Worm (Caenorhabditis elegans) whole organism, L1 larva: ENCODE measurements around the gene Y73B6BL.12.

ENCODE experiments used
- C16A3.4 ChIP-seq: fragments of 150-350 bp; optimal IDR thresholded peaks from 2 replicates; lab custom pipeline; 2014; ENCODE audit warnings: missing biosample characterization, missing genetic modification characterization
- C34B4.2 ChIP-seq: sonication (generic microtip); optimal IDR thresholded peaks from 2 replicates; lab custom pipeline; 2017; ENCODE audit warnings: mild to moderate bottlenecking, missing genetic modification characterization, missing compliant biosample characterization
- aha-1 ChIP-seq: fragments of 150-350 bp; optimal IDR thresholded peaks from 2 replicates; lab custom pipeline; 2014; ENCODE audit warnings: missing biosample characterization, missing genetic modification characterization
- alr-1 ChIP-seq: fragments of 200-800 bp; sonication (Bioruptor generic); optimal IDR thresholded peaks from 2 replicates; lab custom pipeline; 2018; ENCODE audit warnings: borderline replicate concordance, mild to moderate bottlenecking, missing genetic modification characterization, missing compliant biosample characterization
- ama-1 ChIP-seq: fragments of 150-350 bp; optimal IDR thresholded peaks from 2 replicates; lab custom pipeline; 2014
- ceh-63 ChIP-seq: fragments of 200-800 bp; sonication (Bioruptor generic); optimal IDR thresholded peaks from 2 replicates; lab custom pipeline; 2018; ENCODE audit warnings: mild to moderate bottlenecking, missing genetic modification characterization, missing compliant biosample characterization
- ceh-8 ChIP-seq: fragments of 200-800 bp; sonication (Bioruptor generic); optimal IDR thresholded peaks from 2 replicates; lab custom pipeline; 2018; ENCODE audit warnings: mild to moderate bottlenecking, missing genetic modification characterization, moderate library complexity, missing compliant biosample characterization
- ceh-82 ChIP-seq, 3 experiments: fragments of 150-350 bp in 1 of 3; sonication (generic microtip) in 2 of 3; optimal IDR thresholded peaks; 2 replicates each; lab custom pipeline; 2014 to 2017; ENCODE audit warnings: missing biosample characterization in 3 of 3, missing genetic modification characterization in 3 of 3
- elt-2 ChIP-seq: sonication (generic microtip); optimal IDR thresholded peaks from 2 replicates; lab custom pipeline; 2016; ENCODE audit warnings: missing genetic modification characterization, mild to moderate bottlenecking, inconsistent platforms, missing compliant biosample characterization, missing genetic modification reagents
- ets-5 ChIP-seq: fragments of 200-800 bp; sonication (Bioruptor generic); IDR thresholded peaks from 2 replicates; pipeline ENCODE4 v1.3.6; 2022; ENCODE audit warnings: missing genetic modification characterization, missing compliant biosample characterization
- grh-1 ChIP-seq: fragments of 200-800 bp; sonication (Bioruptor generic); IDR thresholded peaks from 2 replicates; pipeline ENCODE4 v1.3.6; 2022; ENCODE audit warnings: missing genetic modification reagents, missing genetic modification characterization, missing compliant biosample characterization
- hlh-17 ChIP-seq: fragments of 200-800 bp; sonication (Bioruptor generic); optimal IDR thresholded peaks from 2 replicates; lab custom pipeline; 2018; ENCODE audit warnings: missing genetic modification characterization, mild to moderate bottlenecking, missing compliant biosample characterization, moderate library complexity, borderline replicate concordance
- hlh-4 ChIP-seq: sonication (generic microtip); optimal IDR thresholded peaks from 2 replicates; lab custom pipeline; 2016; ENCODE audit warnings: mild to moderate bottlenecking, missing genetic modification characterization, missing compliant biosample characterization
- hpl-2 ChIP-seq: fragments of 150-350 bp; optimal IDR thresholded peaks from 2 replicates; lab custom pipeline; 2014; ENCODE audit warnings: missing biosample characterization, missing genetic modification reagents, missing genetic modification characterization
- irx-1 ChIP-seq: sonication (generic microtip); optimal IDR thresholded peaks from 2 replicates; lab custom pipeline; 2016; ENCODE audit warnings: missing genetic modification characterization, missing compliant biosample characterization
- jun-1 ChIP-seq: fragments of 150-350 bp; optimal IDR thresholded peaks from 2 replicates; lab custom pipeline; 2014; ENCODE audit warnings: missing biosample characterization, missing genetic modification reagents, missing genetic modification characterization
- lin-13 ChIP-seq: fragments of 150-350 bp; optimal IDR thresholded peaks from 2 replicates; lab custom pipeline; 2014; ENCODE audit warnings: missing biosample characterization, missing genetic modification reagents, missing genetic modification characterization
- lin-14 ChIP-seq: fragments of 200-800 bp; sonication (Bioruptor generic); optimal IDR thresholded peaks from 2 replicates; lab custom pipeline; 2018; ENCODE audit warnings: mild to moderate bottlenecking, missing genetic modification characterization, moderate library complexity, missing compliant biosample characterization
- lin-15B ChIP-seq: fragments of 150-350 bp; sonication (generic microtip); optimal IDR thresholded peaks from 3 replicates; lab custom pipeline; 2014; ENCODE audit warnings: missing biosample characterization, missing genetic modification characterization
- lin-35 ChIP-seq, 2 experiments: fragments of 150-350 bp; optimal IDR thresholded peaks; 2 replicates each; lab custom pipeline; 2014; ENCODE audit warnings: missing biosample characterization in 2 of 2, missing genetic modification characterization in 2 of 2, missing genetic modification reagents in 2 of 2
- lin-39 ChIP-seq: fragments of 150-350 bp; optimal IDR thresholded peaks from 2 replicates; lab custom pipeline; 2014; ENCODE audit warnings: missing biosample characterization, missing genetic modification reagents, missing genetic modification characterization
- lsy-2 ChIP-seq, 2 experiments: fragments of 150-350 bp; optimal IDR thresholded peaks; 2 replicates each; lab custom pipeline; 2014; ENCODE audit warnings: missing biosample characterization in 2 of 2, missing genetic modification characterization in 2 of 2
- mab-9 ChIP-seq: fragments of 200-800 bp; sonication (Bioruptor generic); IDR thresholded peaks from 2 replicates; pipeline ENCODE4 v1.3.6; 2022; ENCODE audit warnings: missing genetic modification reagents, missing genetic modification characterization, missing compliant biosample characterization
- mdl-1 ChIP-seq, 2 experiments: fragments of 150-350 bp; optimal IDR thresholded peaks; 2 replicates each; lab custom pipeline; 2014 to 2017; ENCODE audit warnings: missing biosample characterization in 2 of 2, missing genetic modification characterization in 2 of 2, inconsistent platforms in 1 of 2
- mep-1 ChIP-seq: fragments of 150-350 bp; optimal IDR thresholded peaks from 2 replicates; lab custom pipeline; 2014; ENCODE audit warnings: missing biosample characterization, missing genetic modification characterization
- nhr-12 ChIP-seq: sonication (generic microtip); optimal IDR thresholded peaks from 2 replicates; lab custom pipeline; 2017; ENCODE audit warnings: missing biosample characterization, missing genetic modification characterization
- nhr-19 ChIP-seq: fragments of 200-800 bp; sonication (Bioruptor generic); conservative IDR thresholded peaks from 2 replicates; pipeline ENCODE4 v1.3.6; 2022; ENCODE audit warnings: missing genetic modification characterization, missing compliant biosample characterization
- nhr-20 ChIP-seq: sonication (generic microtip); optimal IDR thresholded peaks from 2 replicates; lab custom pipeline; 2016; ENCODE audit warnings: mild to moderate bottlenecking, missing genetic modification characterization, missing compliant biosample characterization
- nhr-28 ChIP-seq: fragments of 150-350 bp; optimal IDR thresholded peaks from 2 replicates; lab custom pipeline; 2014; ENCODE audit warnings: missing biosample characterization, missing genetic modification characterization
- nhr-47 ChIP-seq: sonication (generic microtip); optimal IDR thresholded peaks from 2 replicates; lab custom pipeline; 2016; ENCODE audit warnings: mild to moderate bottlenecking, missing genetic modification characterization, moderate library complexity, missing compliant biosample characterization
- nhr-71 ChIP-seq: sonication (generic microtip); optimal IDR thresholded peaks from 2 replicates; lab custom pipeline; 2016; ENCODE audit warnings: mild to moderate bottlenecking, missing genetic modification characterization, moderate library complexity, missing compliant biosample characterization
- nhr-77 ChIP-seq: fragments of 150-350 bp; optimal IDR thresholded peaks from 2 replicates; lab custom pipeline; 2014; ENCODE audit warnings: missing biosample characterization, missing genetic modification characterization
- nhr-84 ChIP-seq: sonication (generic microtip); optimal IDR thresholded peaks from 2 replicates; lab custom pipeline; 2017; ENCODE audit warnings: missing biosample characterization, missing genetic modification characterization
- nhr-85 ChIP-seq: sonication (generic microtip); peaks from one replicate; lab custom pipeline; 2016; ENCODE audit warnings: missing genetic modification characterization, inconsistent platforms, missing compliant biosample characterization
- nhr-90 ChIP-seq: sonication (generic microtip); optimal IDR thresholded peaks from 2 replicates; lab custom pipeline; 2016; ENCODE audit warnings: mild to moderate bottlenecking, missing genetic modification characterization, missing compliant biosample characterization; ENCODE audit not compliant: poor library complexity
- pag-3 ChIP-seq: sonication (generic microtip); optimal IDR thresholded peaks from 2 replicates; lab custom pipeline; 2017; ENCODE audit warnings: missing genetic modification characterization, mild to moderate bottlenecking, missing compliant biosample characterization, antibody characterized with exemption, borderline replicate concordance; ENCODE audit not compliant: insufficient read depth
- snpc-4 ChIP-seq: fragments of 150-350 bp; optimal IDR thresholded peaks from 2 replicates; lab custom pipeline; 2014; ENCODE audit warnings: missing biosample characterization, missing genetic modification characterization
- sox-4 ChIP-seq: sonication (generic microtip); optimal IDR thresholded peaks from 2 replicates; lab custom pipeline; 2016; ENCODE audit warnings: missing genetic modification characterization, missing compliant biosample characterization
- sptf-1 ChIP-seq: fragments of 150-350 bp; optimal IDR thresholded peaks from 2 replicates; lab custom pipeline; 2014; ENCODE audit warnings: missing biosample characterization, missing genetic modification characterization
- sup-37 ChIP-seq: fragments of 200-800 bp; sonication (Bioruptor generic); optimal IDR thresholded peaks from 2 replicates; lab custom pipeline; 2018; ENCODE audit warnings: mild to moderate bottlenecking, missing genetic modification characterization, missing compliant biosample characterization
- swsn-7 ChIP-seq: sonication (generic microtip); optimal IDR thresholded peaks from 2 replicates; lab custom pipeline; 2016; ENCODE audit warnings: missing genetic modification characterization, missing compliant biosample characterization
- tbx-2 ChIP-seq: sonication (generic microtip); optimal IDR thresholded peaks from 2 replicates; lab custom pipeline; 2016; ENCODE audit warnings: missing genetic modification characterization, missing compliant biosample characterization
- tlp-1 ChIP-seq: fragments of 150-350 bp; optimal IDR thresholded peaks from 2 replicates; lab custom pipeline; 2014; ENCODE audit warnings: missing biosample characterization, missing genetic modification characterization
- unc-30 ChIP-seq: sonication (generic microtip); optimal IDR thresholded peaks from 2 replicates; lab custom pipeline; 2017; ENCODE audit warnings: missing biosample characterization, missing genetic modification characterization
- unc-62 ChIP-seq: fragments of 150-350 bp; optimal IDR thresholded peaks from 2 replicates; lab custom pipeline; 2014; ENCODE audit warnings: missing biosample characterization, missing genetic modification reagents, missing genetic modification characterization
- unc-98 ChIP-seq: fragments of 200-800 bp; sonication (Bioruptor generic); IDR thresholded peaks from 2 replicates; pipeline ENCODE4 v1.3.6; 2022; ENCODE audit warnings: missing genetic modification characterization, missing compliant biosample characterization
- vab-15 ChIP-seq: sonication (generic microtip); optimal IDR thresholded peaks from 2 replicates; lab custom pipeline; 2017; ENCODE audit warnings: missing genotype, mild to moderate bottlenecking, missing genetic modification characterization, missing compliant biosample characterization
- zag-1 ChIP-seq: fragments of 150-350 bp; optimal IDR thresholded peaks from 2 replicates; lab custom pipeline; 2014; ENCODE audit warnings: missing biosample characterization, missing genetic modification characterization
- ztf-11 ChIP-seq, 2 experiments: sonication (generic microtip); optimal IDR thresholded peaks; 2 replicates each; lab custom pipeline; 2016 to 2017; ENCODE audit warnings: missing genetic modification characterization in 2 of 2, missing biosample characterization in 1 of 2, missing compliant biosample characterization in 1 of 2
- ztf-4 ChIP-seq: fragments of 150-350 bp; optimal IDR thresholded peaks from 2 replicates; lab custom pipeline; 2014; ENCODE audit warnings: missing biosample characterization, missing genetic modification characterization

The Y73B6BL.12 gene

ce11 chrIV:6323654-6324224, 6.5 kb upstream of the Y73B6BL.12 start, which contains the start of gene sqd-1 (continued):
- TF ChIP-seq nhr-12 (tag; lab: Kevin White, UChicago) (peak; percentile 46), jun-1 (tag; lab: Kevin White, UChicago) (peak; percentile 96), lin-15B (peak; percentile 95)

ce11 chrIV:6321667-6322066, 4.4 kb upstream of the Y73B6BL.12 start, which contains the start of gene Y73B6BL.29:
Gene Y73B6BL.29 (plus strand): TSS chrIV:6321929.
- TF ChIP-seq nhr-20 = peak; percentile 95
- TF ChIP-seq grh-1 (GFP tag; lab: Robert Waterston, UW) = peak; percentile 81
- TF ChIP-seq mep-1 = peak; percentile 95
- TF ChIP-seq pag-3 (tag; lab: Kevin White, UChicago) = no peak
- peak; percentile 78 for TF ChIP-seq sup-37 (GFP tag; lab: Kevin White, UChicago)
- peak; percentile 87 for TF ChIP-seq snpc-4 (tag; lab: Kevin White, UChicago)
- TF ChIP-seq C34B4.2 = peak; percentile 72
- no peak for TF ChIP-seq alr-1 (tag; lab: Kevin White, UChicago)
- TF ChIP-seq ama-1 = peak; percentile 72
- no peak for TF ChIP-seq unc-62 (GFP tag; lab: Kevin White, UChicago)
- peak; percentile 99 for TF ChIP-seq nhr-90
- TF ChIP-seq mab-9 (GFP tag; lab: Robert Waterston, UW) = peak; percentile 93
- TF ChIP-seq ztf-11 (tag; optimal IDR thresholded peaks at IDR 0.05; lab: Kevin White, UChicago) = peak in 1 of 2 experiments; percentile 98
- TF ChIP-seq swsn-7 = peak; percentile 95
- TF ChIP-seq lin-35 (GFP tag; optimal IDR thresholded peaks at IDR 0.05; lab: Kevin White, UChicago) = peak; percentile 99
- TF ChIP-seq ztf-4 = peak; percentile 85
- peak; percentile 83 for TF ChIP-seq C16A3.4
- peak; percentile 79 for TF ChIP-seq hlh-4 (tag; lab: Kevin White, UChicago)
- peak; percentile 75 for TF ChIP-seq ceh-63 (GFP tag; lab: Kevin White, UChicago)
- peak; percentile 98 for TF ChIP-seq nhr-85 (tag; lab: Kevin White, UChicago)
- TF ChIP-seq sptf-1 (tag; lab: Kevin White, UChicago) = no peak
- peak; percentile 76 for TF ChIP-seq vab-15 (tag; lab: Kevin White, UChicago)
- TF ChIP-seq ceh-8 = peak; percentile 97
- TF ChIP-seq hlh-17 = peak; percentile 70
- no peak for TF ChIP-seq nhr-12 (tag; lab: Kevin White, UChicago)
- peak; percentile 93 for TF ChIP-seq lin-39 (tag; lab: Kevin White, UChicago)
- TF ChIP-seq hpl-2 (GFP tag; lab: Kevin White, UChicago) = no peak
- peak; percentile 95 for TF ChIP-seq lin-14 (GFP tag; lab: Kevin White, UChicago)
- TF ChIP-seq nhr-84 (tag; lab: Kevin White, UChicago) = no peak
- TF ChIP-seq nhr-71 (tag; lab: Kevin White, UChicago) = peak; percentile 98
- no peak for TF ChIP-seq zag-1 (tag; lab: Kevin White, UChicago)
- no peak for TF ChIP-seq unc-30 (tag; lab: Kevin White, UChicago)
- TF ChIP-seq tlp-1 (tag; lab: Kevin White, UChicago) = no peak
- TF ChIP-seq mdl-1 (tag; optimal IDR thresholded peaks at IDR 0.05; lab: Kevin White, UChicago) = peak in 1 of 2 experiments; percentile 82
- TF ChIP-seq tbx-2 (tag; lab: Kevin White, UChicago) = peak; percentile 98
- peak; percentile 88 for TF ChIP-seq ceh-82 (tag; optimal IDR thresholded peaks at IDR 0.05; lab: Kevin White, UChicago)
- TF ChIP-seq irx-1 = peak; percentile 99
- TF ChIP-seq sox-4 = peak; percentile 96
- no peak for TF ChIP-seq ets-5
- no peak for TF ChIP-seq nhr-28 (tag; lab: Kevin White, UChicago)
- TF ChIP-seq lin-13 (GFP tag; lab: Kevin White, UChicago) = peak; percentile 89
- TF ChIP-seq unc-98 (GFP tag; lab: Robert Waterston, UW) = peak; percentile 96
- no peak for TF ChIP-seq nhr-77 (tag; lab: Kevin White, UChicago)
- peak; percentile 97 for TF ChIP-seq nhr-47 (tag; lab: Kevin White, UChicago)
- peak; percentile 78 for TF ChIP-seq aha-1
- peak; percentile 96 for TF ChIP-seq lsy-2 (tag; optimal IDR thresholded peaks at IDR 0.05; lab: Kevin White, UChicago)
- TF ChIP-seq elt-2 (tag; lab: Kevin White, UChicago) = peak; percentile 88
- peak; percentile 94 for TF ChIP-seq nhr-19 (GFP tag; lab: Robert Waterston, UW)
